Worm (Caenorhabditis elegans) whole organism, L3 larva: Measurements from ENCODE around the gene ztf-28.

Source experiments
- R02D3.7 ChIP-seq: fragments of 150-350 bp; optimal IDR thresholded peaks from 2 replicates; lab custom pipeline; 2014; ENCODE audit warnings: missing biosample characterization, missing genetic modification characterization
- aly-2 ChIP-seq: fragments of 150-350 bp; optimal IDR thresholded peaks from 2 replicates; lab custom pipeline; 2014; ENCODE audit warnings: missing biosample characterization, missing genetic modification characterization
- ama-1 ChIP-seq: fragments of 150-350 bp; optimal IDR thresholded peaks from 2 replicates; lab custom pipeline; 2018
- ceh-16 ChIP-seq: sonication (generic microtip); optimal IDR thresholded peaks from 2 replicates; lab custom pipeline; 2017; ENCODE audit warnings: missing biosample characterization, missing genetic modification characterization
- ceh-9 ChIP-seq: sonication (generic microtip); optimal IDR thresholded peaks from 2 replicates; lab custom pipeline; 2018; ENCODE audit warnings: missing biosample characterization, missing genetic modification characterization
- egl-27 ChIP-seq: sonication (generic microtip); optimal IDR thresholded peaks from 4 replicates; lab custom pipeline; 2017; ENCODE audit warnings: missing biosample characterization, missing genetic modification reagents, missing genetic modification characterization
- elt-2 ChIP-seq: sonication (generic microtip); optimal IDR thresholded peaks from 2 replicates; lab custom pipeline; 2016; ENCODE audit warnings: missing genetic modification reagents, mild to moderate bottlenecking, missing genetic modification characterization, missing compliant biosample characterization
- elt-3 ChIP-seq, 3 experiments: fragments of 150-350 bp in 1 of 3; sonication (generic microtip) in 2 of 3; optimal IDR thresholded peaks; 2 replicates in 2 of 3; 4 replicates in 1 of 3; lab custom pipeline; 2014 to 2017; ENCODE audit warnings: missing biosample characterization in 3 of 3, missing genetic modification characterization in 3 of 3
- fkh-10 ChIP-seq: sonication (generic microtip); optimal IDR thresholded peaks from 2 replicates; lab custom pipeline; 2017; ENCODE audit warnings: missing biosample characterization, missing genetic modification reagents, missing genetic modification characterization
- fos-1 ChIP-seq: fragments of 150-350 bp; optimal IDR thresholded peaks from 2 replicates; lab custom pipeline; 2014; ENCODE audit warnings: missing biosample characterization, missing genetic modification characterization
- hmg-11 ChIP-seq: sonication (generic microtip); optimal IDR thresholded peaks from 2 replicates; lab custom pipeline; 2016; ENCODE audit warnings: missing genetic modification characterization, missing compliant biosample characterization
- jun-1 ChIP-seq: fragments of 150-350 bp; optimal IDR thresholded peaks from 2 replicates; lab custom pipeline; 2014; ENCODE audit warnings: missing biosample characterization, missing genetic modification reagents, missing genetic modification characterization
- lin-15B ChIP-seq: fragments of 150-350 bp; optimal IDR thresholded peaks from 2 replicates; lab custom pipeline; 2014; ENCODE audit warnings: missing biosample characterization, missing genetic modification characterization
- lin-39 ChIP-seq: fragments of 150-350 bp; optimal IDR thresholded peaks from 2 replicates; lab custom pipeline; 2018; ENCODE audit warnings: missing biosample characterization, missing genetic modification reagents, missing genetic modification characterization
- lsy-12 ChIP-seq: sonication (generic microtip); optimal IDR thresholded peaks from 2 replicates; lab custom pipeline; 2016; ENCODE audit warnings: mild to moderate bottlenecking, missing genetic modification characterization, missing compliant biosample characterization
- mdl-1 ChIP-seq: fragments of 150-350 bp; optimal IDR thresholded peaks from 2 replicates; lab custom pipeline; 2014; ENCODE audit warnings: missing biosample characterization, missing genetic modification characterization
- nfya-1 ChIP-seq: sonication (generic microtip); optimal IDR thresholded peaks from 2 replicates; lab custom pipeline; 2017; ENCODE audit warnings: missing genetic modification characterization, mild to moderate bottlenecking, missing compliant biosample characterization, antibody characterized with exemption, moderate library complexity; ENCODE audit not compliant: insufficient read depth
- nhr-11 ChIP-seq: fragments of 150-350 bp; optimal IDR thresholded peaks from 2 replicates; lab custom pipeline; 2014; ENCODE audit warnings: missing biosample characterization, missing genetic modification characterization
- nhr-12 ChIP-seq: fragments of 150-350 bp; optimal IDR thresholded peaks from 2 replicates; lab custom pipeline; 2014; ENCODE audit warnings: missing biosample characterization, missing genetic modification characterization
- nhr-23 ChIP-seq: fragments of 150-350 bp; optimal IDR thresholded peaks from 2 replicates; lab custom pipeline; 2014; ENCODE audit warnings: missing biosample characterization, missing genetic modification reagents, missing genetic modification characterization
- nhr-25 ChIP-seq: sonication (generic microtip); optimal IDR thresholded peaks from 2 replicates; lab custom pipeline; 2017; ENCODE audit warnings: missing biosample characterization, missing genetic modification characterization
- nhr-28 ChIP-seq: fragments of 150-350 bp; optimal IDR thresholded peaks from 2 replicates; lab custom pipeline; 2014; ENCODE audit warnings: missing biosample characterization, missing genetic modification characterization
- nhr-43 ChIP-seq: sonication (generic microtip); optimal IDR thresholded peaks from 2 replicates; lab custom pipeline; 2016; ENCODE audit warnings: mild to moderate bottlenecking, missing genetic modification characterization, missing compliant biosample characterization; ENCODE audit not compliant: poor library complexity, severe bottlenecking
- nhr-67 ChIP-seq: fragments of 150-350 bp; optimal IDR thresholded peaks from 2 replicates; lab custom pipeline; 2014; ENCODE audit warnings: missing biosample characterization, missing genetic modification characterization
- nhr-76 ChIP-seq: fragments of 150-350 bp; sonication (generic microtip); optimal IDR thresholded peaks from 5 replicates; lab custom pipeline; 2014; ENCODE audit warnings: missing biosample characterization, missing genetic modification characterization
- nhr-77 ChIP-seq: fragments of 150-350 bp; optimal IDR thresholded peaks from 2 replicates; lab custom pipeline; 2014; ENCODE audit warnings: missing biosample characterization, missing genetic modification characterization
- pha-4 ChIP-seq: fragments of 150-350 bp; optimal IDR thresholded peaks from 2 replicates; lab custom pipeline; 2014; ENCODE audit warnings: missing biosample characterization, missing genetic modification reagents, missing genetic modification characterization
- pqm-1 ChIP-seq: fragments of 150-350 bp; optimal IDR thresholded peaks from 2 replicates; lab custom pipeline; 2017; ENCODE audit warnings: missing biosample characterization, missing genetic modification characterization, inconsistent platforms
- sea-2 ChIP-seq: fragments of 150-350 bp; sonication (generic microtip); optimal IDR thresholded peaks from 4 replicates; lab custom pipeline; 2014; ENCODE audit warnings: missing biosample characterization, missing genetic modification reagents, missing genetic modification characterization
- tbx-2 ChIP-seq: sonication (generic microtip); optimal IDR thresholded peaks from 2 replicates; lab custom pipeline; 2016; ENCODE audit warnings: mild to moderate bottlenecking, missing genetic modification characterization, missing compliant biosample characterization
- unc-62 ChIP-seq: fragments of 150-350 bp; sonication (generic microtip); optimal IDR thresholded peaks from 4 replicates; lab custom pipeline; 2014; ENCODE audit warnings: missing biosample characterization, missing genetic modification reagents, missing genetic modification characterization
- zag-1 ChIP-seq: fragments of 150-350 bp; optimal IDR thresholded peaks from 2 replicates; lab custom pipeline; 2014; ENCODE audit warnings: missing biosample characterization, missing genetic modification characterization
- ztf-4 ChIP-seq: fragments of 150-350 bp; optimal IDR thresholded peaks from 2 replicates; lab custom pipeline; 2014; ENCODE audit warnings: missing biosample characterization, missing genetic modification characterization

The ztf-28 gene

ce11 chrV:2054254-2054653 lies 36.2 kb upstream of the ztf-28 start:
- TF ChIP-seq aly-2 (tag; lab: Kevin White, UChicago), result no peak
- TF ChIP-seq ceh-9 (tag; lab: Kevin White, UChicago), result no peak
- TF ChIP-seq elt-3 (tag; optimal IDR thresholded peaks at IDR 0.05; lab: Kevin White, UChicago), result no peak
- no peak for TF ChIP-seq unc-62 (GFP tag; lab: Kevin White, UChicago)
- no peak for TF ChIP-seq fos-1 (tag; lab: Kevin White, UChicago)
- no peak for TF ChIP-seq pha-4 (tag; lab: Kevin White, UChicago)
- no peak for TF ChIP-seq fkh-10 (GFP tag; lab: Kevin White, UChicago)
- TF ChIP-seq nhr-43 (tag; lab: Kevin White, UChicago), result no peak
- TF ChIP-seq zag-1 (tag; lab: Kevin White, UChicago), result no peak
- no peak for TF ChIP-seq ceh-16 (tag; lab: Kevin White, UChicago)
- TF ChIP-seq nhr-28, result no peak
- TF ChIP-seq nfya-1 (tag; lab: Kevin White, UChicago), result no peak
- no peak for TF ChIP-seq nhr-23
- no peak for TF ChIP-seq sea-2 (GFP tag; lab: Kevin White, UChicago)
- no peak for TF ChIP-seq ama-1 (lab: Kevin White, UChicago)
- no peak for TF ChIP-seq egl-27 (tag; lab: Kevin White, UChicago)
- TF ChIP-seq, all 47 proteins: peak for 0

ce11 chrV:2055765-2056504 lies 34.5 kb upstream of the ztf-28 start:
- TF ChIP-seq nhr-43 (tag; lab: Kevin White, UChicago) (no peak), nhr-76 (tag; lab: Kevin White, UChicago) (peak; percentile 25), elt-2 (tag; lab: Kevin White, UChicago) (peak; percentile 63), tbx-2 (tag; lab: Kevin White, UChicago) (no peak), pqm-1 (tag; lab: Kevin White, UChicago) (peak; percentile 28), lin-15B (tag; lab: Kevin White, UChicago) (peak; percentile 8), pha-4 (tag; lab: Kevin White, UChicago) (peak; percentile 58)

- no peak for TF ChIP-seq elt-3 (tag; optimal IDR thresholded peaks at IDR 0.05; lab: Kevin White, UChicago)
- TF ChIP-seq ama-1 (lab: Kevin White, UChicago), result no peak
- TF ChIP-seq nhr-67 (tag; lab: Kevin White, UChicago), result no peak
Observed at ce11 chrV:2057324-2057723, 33.1 kb upstream of the ztf-28 start, which contains the start of gene comt-3. comt-3 (plus strand) TSS chrV:2057537.

- TF ChIP-seq nhr-25, result no peak
- no peak for TF ChIP-seq lsy-12 (tag; lab: Kevin White, UChicago)
- TF ChIP-seq elt-3 (tag; optimal IDR thresholded peaks at IDR 0.05; lab: Kevin White, UChicago), result no peak
- TF ChIP-seq ztf-4 (tag; lab: Kevin White, UChicago), result no peak
- no peak for TF ChIP-seq pha-4 (tag; lab: Kevin White, UChicago)
- TF ChIP-seq fkh-10 (GFP tag; lab: Kevin White, UChicago), result no peak
- TF ChIP-seq lin-39 (tag; lab: Kevin White, UChicago), result no peak
- TF ChIP-seq R02D3.7 (tag; lab: Kevin White, UChicago), result no peak
- TF ChIP-seq hmg-11, result peak; percentile 34
- no peak for TF ChIP-seq nhr-12 (tag; lab: Kevin White, UChicago)
- peak; percentile 59 for TF ChIP-seq elt-2 (tag; lab: Kevin White, UChicago)
- TF ChIP-seq nhr-77 (tag; lab: Kevin White, UChicago), result no peak
- no peak for TF ChIP-seq jun-1 (tag; lab: Kevin White, UChicago)
- TF ChIP-seq nfya-1 (tag; lab: Kevin White, UChicago), result peak; percentile 18
- TF ChIP-seq nhr-28, result no peak
- TF ChIP-seq mdl-1, result no peak
- no peak for TF ChIP-seq nhr-11 (tag; lab: Kevin White, UChicago)
Observed at ce11 chrV:2066780-2067179, 23.7 kb upstream of the ztf-28 start, which contains the start of gene nhr-86. nhr-86 (minus strand) TSS chrV:2066850.
